Worm (Caenorhabditis elegans) whole organism, late embryonic: ENCODE measurements around the gene srx-77.

Experiments
- ama-1 ChIP-seq: fragments of 150-350 bp; optimal IDR thresholded peaks from 2 replicates; lab custom pipeline; 2014
- hlh-6 ChIP-seq: sonication (generic microtip); optimal IDR thresholded peaks from 2 replicates; lab custom pipeline; 2016; ENCODE audit warnings: missing genotype, missing genetic modification characterization, missing compliant biosample characterization
- hlh-8 ChIP-seq: sonication (generic microtip); optimal IDR thresholded peaks from 2 replicates; lab custom pipeline; 2016; ENCODE audit warnings: missing genotype, missing genetic modification characterization, missing compliant biosample characterization
- nhr-11 ChIP-seq: fragments of 150-350 bp; optimal IDR thresholded peaks from 2 replicates; lab custom pipeline; 2014; ENCODE audit warnings: missing biosample characterization, missing genetic modification characterization
- sox-4 ChIP-seq: sonication (generic microtip); optimal IDR thresholded peaks from 2 replicates; lab custom pipeline; 2017; ENCODE audit warnings: mild to moderate bottlenecking, missing genetic modification characterization, inconsistent platforms, missing compliant biosample characterization
- ttx-3 ChIP-seq: sonication (generic microtip); optimal IDR thresholded peaks from 2 replicates; lab custom pipeline; 2016; ENCODE audit warnings: missing genetic modification reagents, missing genetic modification characterization, missing compliant biosample characterization

DNA sequence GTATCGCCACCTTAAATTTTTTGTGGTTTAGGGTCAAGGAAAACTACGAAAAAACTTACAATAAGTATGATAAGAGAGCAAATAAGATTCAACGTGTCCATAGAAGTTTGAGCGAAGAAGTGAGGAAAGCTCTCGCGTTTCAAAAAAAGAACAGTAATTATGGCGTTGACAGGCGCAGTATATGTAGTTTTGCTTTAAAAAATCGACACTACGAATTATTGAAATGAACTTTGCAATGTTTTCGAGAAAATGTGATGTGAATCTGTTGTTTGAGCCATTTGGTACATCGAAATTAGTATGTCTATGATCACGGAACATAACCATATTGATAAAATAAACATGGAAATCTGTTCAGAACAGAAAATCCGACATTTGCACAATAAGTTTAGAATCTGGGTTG is 6.1 kb downstream of the srx-77 start, which contains the start of gene srx-74:
- no peak for TF ChIP-seq ttx-3
- no peak for TF ChIP-seq hlh-8 (tag; lab: Kevin White, UChicago)
- no peak for TF ChIP-seq ama-1 (lab: Kevin White, UChicago)
- no peak for TF ChIP-seq nhr-11 (tag; lab: Kevin White, UChicago)
- no peak for TF ChIP-seq sox-4 (tag; lab: Kevin White, UChicago)
- no peak for TF ChIP-seq hlh-6 (tag; lab: Kevin White, UChicago)
